Fruit fly (Drosophila melanogaster): ENCODE data around the gene dop.

Gene dop

DNA sequence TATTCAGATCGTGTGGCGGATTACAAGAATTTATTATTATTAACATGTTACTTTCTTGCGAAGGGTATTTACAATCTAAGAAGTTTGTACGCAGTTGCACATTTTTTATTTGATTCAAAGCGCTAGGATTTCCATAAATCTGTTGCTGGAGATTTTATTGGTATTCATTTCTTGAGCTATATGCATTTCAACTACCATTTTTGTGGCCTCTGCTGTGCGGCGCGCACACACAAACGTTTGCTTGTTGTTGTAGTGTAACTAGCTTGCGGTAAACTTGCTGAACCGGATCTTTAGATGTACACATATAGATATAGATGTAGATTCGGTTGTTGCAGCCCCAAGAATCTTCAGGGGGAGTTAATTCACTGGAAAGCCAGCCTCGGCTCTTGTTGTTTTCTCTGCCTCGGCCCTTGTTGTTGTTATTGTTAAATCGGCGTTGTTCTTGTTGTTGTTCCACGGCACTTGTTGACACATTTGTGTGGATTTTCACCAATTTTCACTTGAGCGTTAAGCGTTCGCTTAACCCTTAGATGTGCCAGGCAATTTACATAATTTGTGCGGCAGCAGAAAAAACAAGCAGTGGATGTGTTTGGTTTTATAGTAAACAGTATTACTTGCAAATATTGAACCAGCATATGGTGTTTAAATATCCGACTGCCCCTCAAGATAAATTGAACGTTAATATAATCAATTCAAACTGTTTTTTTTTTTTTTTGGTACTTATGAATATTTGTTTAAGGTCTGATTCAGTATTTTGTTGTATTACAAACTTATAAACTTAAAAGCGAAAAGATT, 25.2 kb downstream of the dop start (continued):
- TF ChIP-seq D (optimal IDR thresholded peaks at IDR 0.05) (no peak), D (GFP tag; optimal IDR thresholded peaks at IDR 0.05) (no peak), ems (GFP tag; optimal IDR thresholded peaks at IDR 0.05) (no peak), CG10274 (GFP tag; optimal IDR thresholded peaks at IDR 0.05) (no peak), maf-S (GFP tag; optimal IDR thresholded peaks at IDR 0.05) (no peak), Mes4 (GFP tag; optimal IDR thresholded peaks at IDR 0.05) (no peak), CrebB (tag; optimal IDR thresholded peaks at IDR 0.05) (no peak), CHES-1-like (GFP tag; optimal IDR thresholded peaks at IDR 0.05) (no peak), her (GFP tag; optimal IDR thresholded peaks at IDR 0.05) (peak; percentile 11), Elba2 (GFP tag; optimal IDR thresholded peaks at IDR 0.05) (no peak), Dbx (GFP tag; IDR thresholded peaks at IDR 0.05) (0 out of 3 replicates have a peak, but pooled peaks have one; percentile 38), oc (tag; optimal IDR thresholded peaks at IDR 0.05) (no peak), nom (GFP tag; optimal IDR thresholded peaks at IDR 0.05) (no peak), CG11696 (GFP tag; IDR thresholded peaks at IDR 0.05) (peak; percentile 85), CG5953 (GFP tag; IDR thresholded peaks at IDR 0.05) (no peak), zen2 (GFP tag; IDR thresholded peaks at IDR 0.05; ENCODE audit: partially characterized antibody) (no peak), CG10462 (GFP tag; optimal IDR thresholded peaks at IDR 0.05) (no peak), pros (GFP tag; optimal IDR thresholded peaks at IDR 0.05) (no peak), E2f1 (GFP tag; IDR thresholded peaks at IDR 0.05) (no peak), HmgZ (tag; optimal IDR thresholded peaks at IDR 0.05) (peak; percentile 34), bab2 (GFP tag; optimal IDR thresholded peaks at IDR 0.05) (peak; percentile 25), inv (GFP tag; IDR thresholded peaks at IDR 0.05; ENCODE audit: partially characterized antibody) (no peak), CG3838 (GFP tag; optimal IDR thresholded peaks at IDR 0.05) (no peak), CG42726 (GFP tag; IDR thresholded peaks at IDR 0.05; ENCODE audit: partially characterized antibody) (no peak), lmd (GFP tag; IDR thresholded peaks at IDR 0.05) (no peak), Hand (GFP tag; optimal IDR thresholded peaks at IDR 0.05) (no peak), fd3F (GFP tag; optimal IDR thresholded peaks at IDR 0.05) (peak; percentile 76), sisA (GFP tag; IDR thresholded peaks at IDR 0.05) (no peak), CG14014 (GFP tag; IDR thresholded peaks at IDR 0.05) (peak; percentile 54; the same call in 1 of the 2 replicates), pita (GFP tag; optimal IDR thresholded peaks at IDR 0.05) (no peak), CG16813 (GFP tag; IDR thresholded peaks at IDR 0.05; ENCODE audit: partially characterized antibody) (no peak), NC2β (GFP tag; optimal IDR thresholded peaks at IDR 0.05) (no peak), Pdp1 (GFP tag; optimal IDR thresholded peaks at IDR 0.05) (peak in 1 of 2 experiments; percentile 49), Max (GFP tag; optimal IDR thresholded peaks at IDR 0.05) (no peak), sens (GFP tag) (peak; percentile 81), NK7.1 (GFP tag; optimal IDR thresholded peaks at IDR 0.05) (no peak), H15 (GFP tag; IDR thresholded peaks at IDR 0.05) (no peak), Dek (tag; optimal IDR thresholded peaks at IDR 0.05) (peak; percentile 40), Nf-YC (tag; optimal IDR thresholded peaks at IDR 0.05) (peak; percentile 11), BtbVII (GFP tag; optimal IDR thresholded peaks at IDR 0.05) (peak; percentile 22), CG12299 (tag; optimal IDR thresholded peaks at IDR 0.05) (no peak), CG32532 (GFP tag; IDR thresholded peaks at IDR 0.05) (0 out of 2 replicates have a peak, but pooled peaks have one; percentile 11), crp (GFP tag; optimal IDR thresholded peaks at IDR 0.05) (no peak), Neu2 (GFP tag; optimal IDR thresholded peaks at IDR 0.05; ENCODE audit: borderline replicate concordance) (no peak), tll (GFP tag; optimal IDR thresholded peaks at IDR 0.05) (no peak), CkIIα-i1 (GFP tag; IDR thresholded peaks at IDR 0.05) (no peak), CG5180 (GFP tag; optimal IDR thresholded peaks at IDR 0.05) (peak; percentile 46), gsb-n (tag; optimal IDR thresholded peaks at IDR 0.05) (no peak), Sox102F (GFP tag; optimal IDR thresholded peaks at IDR 0.05) (peak; percentile 4)

All from whole organism, embryonic.